Worm (Caenorhabditis elegans) whole organism, midembryonic: ENCODE measurements around the gene R102.10.

Experiments
- T22C8.4 ChIP-seq: fragments of 200-800 bp; sonication (Bioruptor generic); IDR thresholded peaks from 2 replicates; pipeline ENCODE4 v1.3.6; 2022; ENCODE audit warnings: missing genetic modification characterization, missing compliant biosample characterization
- flt-1 ChIP-seq: fragments of 200-800 bp; sonication (Bioruptor generic); IDR thresholded peaks from 2 replicates; pipeline ENCODE4 v1.3.6; 2022; ENCODE audit warnings: missing genetic modification characterization, missing compliant biosample characterization
- klf-2 ChIP-seq: fragments of 200-800 bp; sonication (Bioruptor generic); conservative IDR thresholded peaks from 2 replicates; pipeline ENCODE4 v1.3.6; 2022; ENCODE audit warnings: missing genetic modification reagents, missing genetic modification characterization, missing compliant biosample characterization
- tab-1 ChIP-seq: fragments of 200-800 bp; sonication (Bioruptor generic); IDR thresholded peaks from 2 replicates; pipeline ENCODE4 v1.3.6; 2022; ENCODE audit warnings: missing genetic modification characterization, missing compliant biosample characterization
- ztf-23 ChIP-seq: fragments of 200-800 bp; sonication (Bioruptor generic); IDR thresholded peaks from 2 replicates; pipeline ENCODE4 v1.3.6; 2022; ENCODE audit warnings: missing genetic modification reagents, missing genetic modification characterization, missing compliant biosample characterization

- no peak for TF ChIP-seq tab-1 (GFP tag; lab: Robert Waterston, UW)
- TF ChIP-seq flt-1 (GFP tag; lab: Robert Waterston, UW) = no peak
- no peak for TF ChIP-seq ztf-23 (GFP tag; lab: Robert Waterston, UW)
- no peak for TF ChIP-seq klf-2 (GFP tag; lab: Robert Waterston, UW)
- TF ChIP-seq T22C8.4 (GFP tag; lab: Robert Waterston, UW) = no peak
These were observed 48.4 kb upstream of the R102.10 start, which contains the start of gene K08C7.1 for ce11 chrIV:10656770-10657323.
